Worm (Caenorhabditis elegans) whole organism, L4 larva: ENCODE data around the gene chil-21.

Source experiments
- Y5F2A.4 ChIP-seq: fragments of 200-800 bp; sonication (Bioruptor generic); optimal IDR thresholded peaks from 2 replicates; lab custom pipeline; 2018; ENCODE audit warnings: mild to moderate bottlenecking, missing genetic modification characterization, missing compliant biosample characterization
- ama-1 ChIP-seq: fragments of 150-350 bp; optimal IDR thresholded peaks from 2 replicates; lab custom pipeline; 2014; ENCODE audit warnings: inconsistent platforms, mixed read lengths
- ceh-28 ChIP-seq: fragments of 150-350 bp; optimal IDR thresholded peaks from 2 replicates; lab custom pipeline; 2014; ENCODE audit warnings: missing biosample characterization, missing genetic modification reagents, missing genetic modification characterization
- ces-1 ChIP-seq: fragments of 150-350 bp; sonication (generic microtip); optimal IDR thresholded peaks from 4 replicates; lab custom pipeline; 2014; ENCODE audit warnings: missing biosample characterization, missing genetic modification reagents, missing genetic modification characterization
- dpl-1 ChIP-seq: fragments of 150-350 bp; optimal IDR thresholded peaks from 2 replicates; lab custom pipeline; 2014; ENCODE audit warnings: missing biosample characterization, missing genetic modification reagents, missing genetic modification characterization
- egl-27 ChIP-seq: sonication (generic microtip); optimal IDR thresholded peaks from 3 replicates; lab custom pipeline; 2017; ENCODE audit warnings: missing biosample characterization, missing genetic modification reagents, missing genetic modification characterization
- fos-1 ChIP-seq: fragments of 150-350 bp; optimal IDR thresholded peaks from 2 replicates; lab custom pipeline; 2014; ENCODE audit warnings: missing biosample characterization, missing genetic modification characterization
- lim-7 ChIP-seq: fragments of 200-800 bp; sonication (Bioruptor generic); IDR thresholded peaks from 2 replicates; pipeline ENCODE4 v1.3.6; 2022; ENCODE audit warnings: missing genetic modification characterization, missing compliant biosample characterization
- lsy-2 ChIP-seq, 2 experiments: fragments of 150-350 bp in 1 of 2; sonication (generic microtip) in 1 of 2; optimal IDR thresholded peaks; 2 replicates each; lab custom pipeline; 2014 to 2017; ENCODE audit warnings: missing biosample characterization in 2 of 2, missing genetic modification characterization in 2 of 2
- nhr-237 ChIP-seq: sonication (generic microtip); optimal IDR thresholded peaks from 2 replicates; lab custom pipeline; 2017; ENCODE audit warnings: missing biosample characterization, missing genetic modification characterization
- nhr-41 ChIP-seq: fragments of 200-800 bp; sonication (Bioruptor generic); IDR thresholded peaks from 2 replicates; pipeline ENCODE4 v1.3.6; 2022; ENCODE audit warnings: missing genetic modification reagents, missing genetic modification characterization, missing compliant biosample characterization

DNA sequence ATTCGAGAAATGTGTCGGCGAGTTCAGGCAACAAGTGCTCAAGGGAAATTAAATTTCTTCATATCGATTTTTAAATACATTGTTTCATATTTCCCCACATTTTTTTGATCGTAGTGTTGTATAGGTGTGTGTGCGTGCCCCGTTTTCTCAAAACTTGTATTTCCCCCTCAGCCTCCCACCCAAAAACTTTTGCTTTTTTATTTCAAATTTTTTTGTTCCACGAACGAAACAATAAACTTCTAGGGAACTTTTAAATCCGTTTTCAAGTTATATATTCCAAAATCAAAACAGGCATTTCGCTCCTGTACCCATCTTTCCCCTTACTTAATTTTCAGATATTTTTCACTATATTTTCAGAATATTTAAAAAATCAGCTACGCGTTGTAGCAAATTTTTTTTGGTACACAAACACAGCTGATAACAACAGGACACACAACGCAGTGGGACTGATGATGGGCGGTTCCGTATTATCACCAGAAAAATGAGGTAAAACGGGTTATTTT lies 43.7 kb downstream of the chil-21 start, which contains the start of the genes M176.4 and M176.16:
- no peak for TF ChIP-seq lim-7 (GFP tag; lab: Robert Waterston, UW)
- TF ChIP-seq ces-1 (GFP tag; lab: Kevin White, UChicago): no peak
- no peak for TF ChIP-seq nhr-237
- TF ChIP-seq Y5F2A.4 (GFP tag; lab: Kevin White, UChicago): no peak
- no peak for TF ChIP-seq ama-1
- no peak for TF ChIP-seq ceh-28 (tag; lab: Kevin White, UChicago)
- TF ChIP-seq fos-1 (tag; lab: Kevin White, UChicago): no peak
- TF ChIP-seq lsy-2 (tag; optimal IDR thresholded peaks at IDR 0.05; lab: Kevin White, UChicago): no peak
- no peak for TF ChIP-seq dpl-1 (GFP tag; lab: Kevin White, UChicago)
- no peak for TF ChIP-seq egl-27
- no peak for TF ChIP-seq nhr-41
